Worm (Caenorhabditis elegans) whole organism, L4 larva: ENCODE results near the gene cutl-17.
A peak's percentile ranks its signal among the peaks of the same experiment; 100 is the strongest.

ENCODE experiments used
- D1046.2 ChIP-seq: fragments of 200-800 bp; sonication (Bioruptor generic); IDR thresholded peaks from 2 replicates; pipeline ENCODE4 v1.3.6; 2022; ENCODE audit warnings: missing genetic modification characterization, missing compliant biosample characterization
- F10B5.3 ChIP-seq: sonication (generic microtip); optimal IDR thresholded peaks from 2 replicates; lab custom pipeline; 2016; ENCODE audit warnings: mild to moderate bottlenecking, missing genetic modification characterization, missing compliant biosample characterization
- R02D3.7 ChIP-seq: fragments of 150-350 bp; sonication (generic microtip); optimal IDR thresholded peaks from 3 replicates; lab custom pipeline; 2014; ENCODE audit warnings: missing biosample characterization, missing genetic modification characterization
- T26A8.4 ChIP-seq: fragments of 200-800 bp; sonication (Bioruptor generic); IDR thresholded peaks from 2 replicates; pipeline ENCODE4 v1.3.6; 2022; ENCODE audit warnings: missing genetic modification characterization, missing compliant biosample characterization
- Y5F2A.4 ChIP-seq: fragments of 200-800 bp; sonication (Bioruptor generic); optimal IDR thresholded peaks from 2 replicates; lab custom pipeline; 2018; ENCODE audit warnings: mild to moderate bottlenecking, missing genetic modification characterization, missing compliant biosample characterization
- ZK337.2 ChIP-seq: fragments of 200-800 bp; sonication (Bioruptor generic); IDR thresholded peaks from 2 replicates; pipeline ENCODE4 v1.3.6; 2022; ENCODE audit warnings: missing genetic modification reagents, missing genetic modification characterization, missing compliant biosample characterization
- aly-2 ChIP-seq: sonication (generic microtip); optimal IDR thresholded peaks from 2 replicates; lab custom pipeline; 2018; ENCODE audit warnings: missing biosample characterization, missing genetic modification characterization
- ama-1 ChIP-seq: fragments of 150-350 bp; optimal IDR thresholded peaks from 2 replicates; lab custom pipeline; 2014; ENCODE audit warnings: inconsistent platforms, mixed read lengths
- arid-1 ChIP-seq: fragments of 200-800 bp; sonication (Bioruptor generic); conservative IDR thresholded peaks from 2 replicates; pipeline ENCODE4 v1.3.6; 2022; ENCODE audit warnings: missing genetic modification reagents, missing genetic modification characterization, missing compliant biosample characterization
- ceh-28 ChIP-seq: fragments of 150-350 bp; optimal IDR thresholded peaks from 2 replicates; lab custom pipeline; 2014; ENCODE audit warnings: missing biosample characterization, missing genetic modification reagents, missing genetic modification characterization
- ceh-82 ChIP-seq: sonication (generic microtip); optimal IDR thresholded peaks from 2 replicates; lab custom pipeline; 2017; ENCODE audit warnings: missing biosample characterization, missing genetic modification characterization
- cey-2 ChIP-seq: sonication (generic microtip); optimal IDR thresholded peaks from 3 replicates; lab custom pipeline; 2017; ENCODE audit warnings: missing genetic modification characterization, mild to moderate bottlenecking, missing compliant biosample characterization, antibody characterized with exemption, borderline replicate concordance; ENCODE audit not compliant: insufficient read depth
- dmd-9 ChIP-seq: fragments of 200-800 bp; sonication (Bioruptor generic); IDR thresholded peaks from 2 replicates; pipeline ENCODE4 v1.3.6; 2022; ENCODE audit warnings: missing genetic modification reagents, missing genetic modification characterization, missing compliant biosample characterization
- duxl-1 ChIP-seq: sonication (generic microtip); optimal IDR thresholded peaks from 2 replicates; lab custom pipeline; 2016; ENCODE audit warnings: mild to moderate bottlenecking, missing genetic modification characterization, moderate library complexity, missing compliant biosample characterization; ENCODE audit not compliant: poor library complexity
- dve-1 ChIP-seq: sonication (generic microtip); optimal IDR thresholded peaks from 2 replicates; lab custom pipeline; 2017; ENCODE audit warnings: antibody characterized with exemption, mild to moderate bottlenecking, missing genetic modification characterization, missing compliant biosample characterization; ENCODE audit not compliant: insufficient read depth
- gei-8 ChIP-seq: fragments of 200-800 bp; sonication (Bioruptor generic); optimal IDR thresholded peaks from 2 replicates; lab custom pipeline; 2018; ENCODE audit warnings: mild to moderate bottlenecking, missing genetic modification characterization, missing compliant biosample characterization
- hif-1 ChIP-seq, 2 experiments: sonication (generic microtip); optimal IDR thresholded peaks; 2 replicates each; lab custom pipeline; 2016 to 2017; ENCODE audit warnings: missing compliant biosample characterization in 2 of 2, missing genetic modification characterization in 2 of 2, missing genetic modification reagents in 2 of 2, missing genotype in 2 of 2, mild to moderate bottlenecking in 1 of 2
- hlh-11 ChIP-seq: fragments of 200-800 bp; sonication (Bioruptor generic); optimal IDR thresholded peaks from 2 replicates; lab custom pipeline; 2018; ENCODE audit warnings: mild to moderate bottlenecking, missing genetic modification characterization, missing compliant biosample characterization
- hmg-1.1 ChIP-seq: fragments of 200-800 bp; sonication (Bioruptor generic); IDR thresholded peaks from 2 replicates; pipeline ENCODE4 v1.3.6; 2022; ENCODE audit warnings: missing genetic modification reagents, missing genetic modification characterization, missing compliant biosample characterization
- lin-1 ChIP-seq: fragments of 200-800 bp; sonication (Bioruptor generic); IDR thresholded peaks from 2 replicates; pipeline ENCODE4 v1.3.6; 2022; ENCODE audit warnings: missing genetic modification reagents, missing genetic modification characterization, missing compliant biosample characterization
- lin-15B ChIP-seq: fragments of 150-350 bp; sonication (generic microtip); optimal IDR thresholded peaks from 3 replicates; lab custom pipeline; 2014; ENCODE audit warnings: missing biosample characterization, missing genetic modification characterization
- lin-29 ChIP-seq: fragments of 200-800 bp; sonication (Bioruptor generic); IDR thresholded peaks from 2 replicates; pipeline ENCODE4 v1.3.6; 2022; ENCODE audit warnings: missing genetic modification reagents, missing genetic modification characterization, missing compliant biosample characterization
- lir-3 ChIP-seq: sonication (generic microtip); optimal IDR thresholded peaks from 2 replicates; lab custom pipeline; 2016; ENCODE audit warnings: mild to moderate bottlenecking, missing genetic modification characterization, missing compliant biosample characterization
- lsy-2 ChIP-seq, 2 experiments: fragments of 150-350 bp in 1 of 2; sonication (generic microtip) in 1 of 2; optimal IDR thresholded peaks; 2 replicates each; lab custom pipeline; 2014 to 2017; ENCODE audit warnings: missing biosample characterization in 2 of 2, missing genetic modification characterization in 2 of 2
- madf-5 ChIP-seq, 2 experiments: fragments of 200-800 bp; sonication (Bioruptor generic); IDR thresholded peaks; 2 replicates each; pipeline ENCODE4 v1.3.6; 2022; ENCODE audit warnings: missing compliant biosample characterization in 2 of 2, missing genetic modification characterization in 2 of 2
- mxl-2 ChIP-seq: fragments of 200-800 bp; sonication (Bioruptor generic); conservative IDR thresholded peaks from 2 replicates; pipeline ENCODE4 v1.3.6; 2022; ENCODE audit warnings: missing genetic modification reagents, missing genetic modification characterization, missing compliant biosample characterization
- mxl-3 ChIP-seq: fragments of 200-800 bp; sonication (Bioruptor generic); optimal IDR thresholded peaks from 2 replicates; lab custom pipeline; 2018; ENCODE audit warnings: mild to moderate bottlenecking, missing genetic modification characterization, missing compliant biosample characterization
- nhr-102 ChIP-seq: sonication (generic microtip); optimal IDR thresholded peaks from 2 replicates; lab custom pipeline; 2016; ENCODE audit warnings: mild to moderate bottlenecking, missing genetic modification characterization, moderate library complexity, missing compliant biosample characterization
- nhr-111 ChIP-seq: fragments of 200-800 bp; sonication (Bioruptor generic); optimal IDR thresholded peaks from 2 replicates; lab custom pipeline; 2018; ENCODE audit warnings: mild to moderate bottlenecking, missing genetic modification characterization, missing compliant biosample characterization
- nhr-41 ChIP-seq: fragments of 200-800 bp; sonication (Bioruptor generic); IDR thresholded peaks from 2 replicates; pipeline ENCODE4 v1.3.6; 2022; ENCODE audit warnings: missing genetic modification reagents, missing genetic modification characterization, missing compliant biosample characterization
- nhr-42 ChIP-seq: fragments of 200-800 bp; sonication (Bioruptor generic); IDR thresholded peaks from 2 replicates; pipeline ENCODE4 v1.3.6; 2022; ENCODE audit warnings: missing genetic modification characterization, missing compliant biosample characterization
- nhr-48 ChIP-seq: sonication (generic microtip); optimal IDR thresholded peaks from 2 replicates; lab custom pipeline; 2016; ENCODE audit warnings: mild to moderate bottlenecking, missing genetic modification characterization, missing compliant biosample characterization
- php-3 ChIP-seq: fragments of 200-800 bp; sonication (Bioruptor generic); IDR thresholded peaks from 2 replicates; pipeline ENCODE4 v1.3.6; 2022; ENCODE audit warnings: missing genetic modification reagents, missing genetic modification characterization, missing compliant biosample characterization
- rbr-2 ChIP-seq: sonication (generic microtip); optimal IDR thresholded peaks from 2 replicates; lab custom pipeline; 2016; ENCODE audit warnings: missing genotype, missing genetic modification characterization, missing compliant biosample characterization
- saeg-2 ChIP-seq: fragments of 200-800 bp; sonication (Bioruptor generic); IDR thresholded peaks from 2 replicates; pipeline ENCODE4 v1.3.6; 2022; ENCODE audit warnings: missing genetic modification reagents, missing genetic modification characterization, missing compliant biosample characterization
- skn-1 ChIP-seq: fragments of 150-350 bp; optimal IDR thresholded peaks from 2 replicates; lab custom pipeline; 2014; ENCODE audit warnings: missing biosample characterization, missing genetic modification characterization
- snpc-1.2 ChIP-seq: fragments of 200-800 bp; sonication (Bioruptor generic); IDR thresholded peaks from 2 replicates; pipeline ENCODE4 v1.3.6; 2022; ENCODE audit warnings: missing genetic modification reagents, missing genetic modification characterization, missing compliant biosample characterization
- spr-1 ChIP-seq: sonication (generic microtip); optimal IDR thresholded peaks from 2 replicates; lab custom pipeline; 2016; ENCODE audit warnings: mild to moderate bottlenecking, missing genetic modification characterization, missing compliant biosample characterization
- spr-3 ChIP-seq: fragments of 200-800 bp; sonication (Bioruptor generic); optimal IDR thresholded peaks from 2 replicates; lab custom pipeline; 2018; ENCODE audit warnings: mild to moderate bottlenecking, missing genetic modification characterization, missing compliant biosample characterization
- tra-1 ChIP-seq: fragments of 200-800 bp; sonication (Bioruptor generic); IDR thresholded peaks from 2 replicates; pipeline ENCODE4 v1.3.6; 2022; ENCODE audit warnings: missing genetic modification reagents, missing genetic modification characterization, missing compliant biosample characterization
- unc-130 ChIP-seq: sonication (generic microtip); optimal IDR thresholded peaks from 2 replicates; lab custom pipeline; 2016; ENCODE audit warnings: missing genetic modification reagents, missing genetic modification characterization, missing compliant biosample characterization
- vab-7 ChIP-seq: fragments of 200-800 bp; sonication (Bioruptor generic); IDR thresholded peaks from 2 replicates; pipeline ENCODE4 v1.3.6; 2022; ENCODE audit warnings: missing genetic modification reagents, missing genetic modification characterization, missing compliant biosample characterization
- zip-11 ChIP-seq: fragments of 200-800 bp; sonication (Bioruptor generic); IDR thresholded peaks from 2 replicates; pipeline ENCODE4 v1.3.6; 2022; ENCODE audit warnings: missing genetic modification characterization, missing compliant biosample characterization
- ztf-7 ChIP-seq: fragments of 150-350 bp; optimal IDR thresholded peaks from 2 replicates; lab custom pipeline; 2014; ENCODE audit warnings: missing biosample characterization, missing genetic modification characterization

The cutl-17 gene

ce11 chrIV:9485040-9485439, 27.7 kb upstream of the cutl-17 start, which contains the start of gene gadr-2:
Gene gadr-2, minus strand, starts transcription at chrIV:9485140.
- TF ChIP-seq snpc-1.2 (GFP tag; lab: Robert Waterston, UW) (no peak), Y5F2A.4 (GFP tag; lab: Kevin White, UChicago) (no peak), ama-1 (lab: Kevin White, UChicago) (no peak), nhr-42 (GFP tag; lab: Robert Waterston, UW) (no peak)
- TF ChIP-seq, all 104 proteins: peak for 0

- TF ChIP-seq ceh-28 (no peak), nhr-111 (GFP tag; lab: Kevin White, UChicago) (no peak), aly-2 (tag; lab: Kevin White, UChicago) (no peak), T26A8.4 (GFP tag; lab: Robert Waterston, UW) (no peak), nhr-48 (tag; lab: Kevin White, UChicago) (no peak), php-3 (no peak), hlh-11 (tag; lab: Kevin White, UChicago) (no peak), lsy-2 (tag; optimal IDR thresholded peaks at IDR 0.05; lab: Kevin White, UChicago) (no peak), ceh-82 (tag; lab: Kevin White, UChicago) (no peak), nhr-41 (no peak), saeg-2 (no peak)
These were observed 23.6 kb upstream of the cutl-17 start, which contains the start of gene cng-3 for ce11 chrIV:9480936-9481335. Gene cng-3, minus strand, starts transcription at chrIV:9481037.

- no peak for TF ChIP-seq nhr-102
- TF ChIP-seq lin-29 (GFP tag; lab: Robert Waterston, UW): peak; percentile 49; the same call in 1 of the 2 replicates
- peak; percentile 81 for TF ChIP-seq hmg-1.1
- peak; percentile 64 for TF ChIP-seq F10B5.3 (tag; lab: Kevin White, UChicago)
- no peak for TF ChIP-seq ceh-28
- TF ChIP-seq madf-5 (GFP tag; IDR thresholded peaks at IDR 0.05; lab: Robert Waterston, UW): peak; percentile 89 to 92
- no peak; the same call in 1 of the 2 replicates for TF ChIP-seq vab-7
- peak; percentile 40 for TF ChIP-seq R02D3.7
- no peak for TF ChIP-seq hif-1 (tag; optimal IDR thresholded peaks at IDR 0.05; lab: Kevin White, UChicago)
- TF ChIP-seq dmd-9 (GFP tag; lab: Robert Waterston, UW): no peak; the same call in 1 of the 2 replicates
- TF ChIP-seq D1046.2 (GFP tag; lab: Robert Waterston, UW): peak; percentile 92
- TF ChIP-seq mxl-3 (GFP tag; lab: Kevin White, UChicago): peak; percentile 60
- no peak; the same call in none of the 2 replicates for TF ChIP-seq lin-1 (GFP tag; lab: Robert Waterston, UW)
- peak; percentile 67 for TF ChIP-seq unc-130
- TF ChIP-seq dve-1 (tag; lab: Kevin White, UChicago): no peak
- no peak for TF ChIP-seq cey-2 (tag; lab: Kevin White, UChicago)
- peak; percentile 62 for TF ChIP-seq rbr-2 (tag; lab: Kevin White, UChicago)
- TF ChIP-seq spr-1 (tag; lab: Kevin White, UChicago): peak; percentile 74
- TF ChIP-seq zip-11 (GFP tag; lab: Robert Waterston, UW): peak; percentile 79; the same call in 1 of the 2 replicates
- peak; percentile 91 for TF ChIP-seq duxl-1 (tag; lab: Kevin White, UChicago)
- no peak for TF ChIP-seq ama-1 (lab: Kevin White, UChicago)
- TF ChIP-seq hlh-11 (tag; lab: Kevin White, UChicago): no peak
- peak; percentile 93 for TF ChIP-seq arid-1
- no peak for TF ChIP-seq lin-15B (tag; lab: Kevin White, UChicago)
- peak; percentile 90 for TF ChIP-seq gei-8 (GFP tag; lab: Kevin White, UChicago)
- no peak for TF ChIP-seq skn-1 (tag; lab: Kevin White, UChicago)
- peak; percentile 72 for TF ChIP-seq ZK337.2
- TF ChIP-seq nhr-42 (GFP tag; lab: Robert Waterston, UW): peak; percentile 86
- peak; percentile 80 for TF ChIP-seq lir-3 (tag; lab: Kevin White, UChicago)
- TF ChIP-seq snpc-1.2 (GFP tag; lab: Robert Waterston, UW): peak; percentile 96
- TF ChIP-seq spr-3 (GFP tag; lab: Kevin White, UChicago): peak; percentile 81
- 0 out of 2 replicates have a peak, but pooled peaks have one; percentile 20 for TF ChIP-seq mxl-2 (GFP tag; lab: Robert Waterston, UW)
- TF ChIP-seq tra-1 (GFP tag; lab: Robert Waterston, UW): peak; percentile 79
- TF ChIP-seq ztf-7 (tag; lab: Kevin White, UChicago): peak; percentile 71
- TF ChIP-seq lsy-2 (tag; optimal IDR thresholded peaks at IDR 0.05; lab: Kevin White, UChicago): peak in 1 of 2 experiments; percentile 12
These were observed 20.0 kb upstream of the cutl-17 start, which contains the start of gene wrt-3 for ce11 chrIV:9477135-9477928. Gene wrt-3, minus strand, starts transcription at chrIV:9477456.
